Worm (Caenorhabditis elegans): ENCODE data around the gene B0218.7.

The B0218.7 gene

DNA sequence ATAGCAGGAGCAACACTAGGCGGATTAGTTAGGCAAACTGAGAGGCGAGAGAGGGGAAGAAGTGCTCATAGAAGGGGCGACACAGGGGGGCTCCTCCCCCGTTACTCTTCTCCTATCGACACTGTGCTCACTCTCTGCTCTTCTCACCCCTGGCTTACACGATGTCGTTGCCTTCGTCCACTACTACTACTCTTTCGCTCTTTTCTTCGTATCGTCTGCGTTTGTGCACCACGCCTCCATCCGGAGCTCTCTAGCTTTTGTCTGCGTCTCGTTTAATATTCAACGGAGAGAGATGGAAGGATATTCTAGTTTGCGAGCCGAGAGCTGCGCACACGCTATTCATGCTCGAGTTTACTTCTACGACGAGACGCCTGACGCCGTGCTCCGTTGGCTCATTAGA is 17.5 kb upstream of the B0218.7 start (continued):
- peak; percentile 34; the same call in 1 of the 2 replicates for TF ChIP-seq pha-4 (GFP tag; IDR thresholded peaks at IDR 0.05)
- TF ChIP-seq pha-4 (tag; optimal IDR thresholded peaks at IDR 0.05) = no peak
- peak; percentile 44; the same call in 1 of the 2 replicates for TF ChIP-seq set-16 (GFP tag; IDR thresholded peaks at IDR 0.05)
- peak; percentile 61; the same call in 1 of the 2 replicates for TF ChIP-seq egl-43 (GFP tag; IDR thresholded peaks at IDR 0.05)
- no peak for TF ChIP-seq ces-1 (GFP tag; optimal IDR thresholded peaks at IDR 0.05)
- TF ChIP-seq T26A8.4 (GFP tag; IDR thresholded peaks at IDR 0.05) = no peak
- TF ChIP-seq nhr-237 (tag; optimal IDR thresholded peaks at IDR 0.05) = no peak
- TF ChIP-seq ctbp-1 (GFP tag; IDR thresholded peaks at IDR 0.05) = peak; percentile 35; the same call in 1 of the 2 replicates
- peak; percentile 15; the same call in 1 of the 2 replicates for TF ChIP-seq dmd-6 (GFP tag; IDR thresholded peaks at IDR 0.05)
- TF ChIP-seq mep-1 (tag; optimal IDR thresholded peaks at IDR 0.05) = peak; percentile 58

DNA sequence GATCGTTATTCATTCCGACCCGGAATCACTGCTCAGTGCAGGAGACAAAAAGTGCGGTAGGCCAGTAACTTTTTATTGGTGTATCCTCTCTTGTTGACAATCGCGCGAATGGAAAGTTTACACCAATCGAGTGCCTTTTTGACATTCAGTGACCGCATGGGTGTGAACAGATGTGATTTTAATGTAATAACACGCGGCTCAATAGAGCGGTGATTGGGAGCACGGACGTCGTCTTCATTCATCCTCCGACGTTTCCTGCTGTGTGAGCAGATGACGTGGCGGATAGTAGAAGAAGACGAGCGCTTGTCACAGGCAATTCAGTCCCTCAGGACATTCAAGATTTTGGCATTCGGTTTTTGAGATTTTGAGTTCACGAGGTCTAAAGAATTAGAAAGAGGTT is 16.7 kb upstream of the B0218.7 start:
- no peak for TF ChIP-seq pha-4 (GFP tag; IDR thresholded peaks at IDR 0.05)
- TF ChIP-seq pha-4 (tag; optimal IDR thresholded peaks at IDR 0.05) = no peak
- TF ChIP-seq unc-62 (GFP tag; optimal IDR thresholded peaks at IDR 0.05 in 1 of 2) = peak in 1 of 2 experiments; percentile 16
- TF ChIP-seq unc-62 (tag; optimal IDR thresholded peaks at IDR 0.05) = no peak
- peak; percentile 48 for TF ChIP-seq aha-1 (tag)
- peak; percentile 7 for TF ChIP-seq ces-1 (GFP tag; optimal IDR thresholded peaks at IDR 0.05)

DNA sequence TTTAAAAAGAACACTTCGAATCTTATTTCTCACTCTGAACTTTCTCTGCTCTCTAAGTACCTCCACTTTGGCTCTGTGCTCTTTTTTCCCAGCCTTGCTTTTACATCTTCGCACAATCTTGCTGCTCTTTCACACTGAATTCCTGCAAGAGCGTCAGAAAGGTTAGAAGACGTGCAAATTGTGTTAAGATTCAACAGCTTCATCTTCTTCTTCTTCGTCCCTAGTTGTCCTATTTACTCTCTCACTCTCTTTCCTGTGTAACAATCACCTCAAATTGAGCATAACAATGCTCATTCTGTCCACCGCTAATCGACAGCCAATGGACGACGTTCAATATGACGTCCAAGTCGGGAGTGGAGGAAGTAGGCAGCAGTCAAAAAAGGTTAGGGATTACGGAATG is 15.6 kb upstream of the B0218.7 start:
- TF ChIP-seq mes-2 (tag; optimal IDR thresholded peaks at IDR 0.05; ENCODE audit: poor library complexity, severe bottlenecking) (no peak), ctbp-1 (GFP tag; IDR thresholded peaks at IDR 0.05) (0 out of 2 replicates have a peak, but pooled peaks have one; percentile 27), aha-1 (tag) (peak; percentile 73), fkh-10 (GFP tag; optimal IDR thresholded peaks at IDR 0.05) (peak; percentile 94)

DNA sequence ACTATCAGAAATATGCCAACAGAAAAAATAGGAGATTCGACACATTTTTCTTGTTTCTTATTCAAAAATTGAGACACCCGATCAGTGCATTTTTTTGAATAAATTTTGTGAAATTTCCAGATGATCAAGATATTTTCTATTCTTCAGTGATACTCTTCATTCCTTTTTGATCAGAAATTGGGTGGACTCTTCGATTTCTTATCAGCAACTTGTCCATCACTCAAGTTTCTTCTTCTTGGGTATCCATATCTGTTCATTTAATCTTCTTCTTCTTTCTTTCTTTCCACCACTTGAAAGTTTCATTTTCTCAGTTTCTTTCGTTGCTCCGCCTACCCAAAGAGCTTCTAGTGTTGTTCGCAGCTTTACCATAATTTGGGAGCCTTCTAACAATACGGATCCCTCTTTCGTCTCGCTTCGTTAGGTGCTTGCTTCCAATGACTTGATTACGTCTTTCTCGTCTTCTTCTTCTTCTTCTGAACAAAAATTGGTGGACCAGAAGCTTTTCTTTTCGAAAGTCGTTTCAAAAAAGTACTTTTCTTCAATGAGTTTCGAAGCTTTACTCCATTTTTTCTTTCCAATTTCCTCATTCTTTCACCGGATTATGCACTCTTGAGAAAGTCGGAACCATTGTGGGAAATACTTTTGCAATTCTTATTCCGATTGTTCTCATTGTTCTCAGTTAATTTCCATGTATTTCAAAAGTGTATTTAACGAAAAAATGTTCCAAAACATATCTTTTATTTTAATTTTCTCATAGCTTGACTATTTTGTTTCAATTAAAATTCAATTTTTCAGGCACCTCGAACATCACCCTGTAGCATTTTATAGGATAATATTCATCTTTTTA is 10.1 kb upstream of the B0218.7 start, which contains the start of gene pct-1:
Gene pct-1 (plus strand): TSS at position 797 of the 847 bp plus-strand sequence.
- peak in 1 of 2 experiments; percentile 82 for TF ChIP-seq unc-62 (GFP tag; optimal IDR thresholded peaks at IDR 0.05 in 1 of 2)
- no peak for TF ChIP-seq unc-62 (tag; optimal IDR thresholded peaks at IDR 0.05)
- TF ChIP-seq zfp-3 (GFP tag; conservative IDR thresholded peaks at IDR 0.05) = no peak
- no peak for TF ChIP-seq ctbp-1 (GFP tag; IDR thresholded peaks at IDR 0.05)
- no peak for TF ChIP-seq T26A8.4 (GFP tag; IDR thresholded peaks at IDR 0.05)
- peak; percentile 2 for TF ChIP-seq aha-1 (tag)
- TF ChIP-seq fkh-10 (GFP tag; optimal IDR thresholded peaks at IDR 0.05) = no peak
- TF ChIP-seq php-3 (GFP tag; IDR thresholded peaks at IDR 0.05) = no peak

DNA sequence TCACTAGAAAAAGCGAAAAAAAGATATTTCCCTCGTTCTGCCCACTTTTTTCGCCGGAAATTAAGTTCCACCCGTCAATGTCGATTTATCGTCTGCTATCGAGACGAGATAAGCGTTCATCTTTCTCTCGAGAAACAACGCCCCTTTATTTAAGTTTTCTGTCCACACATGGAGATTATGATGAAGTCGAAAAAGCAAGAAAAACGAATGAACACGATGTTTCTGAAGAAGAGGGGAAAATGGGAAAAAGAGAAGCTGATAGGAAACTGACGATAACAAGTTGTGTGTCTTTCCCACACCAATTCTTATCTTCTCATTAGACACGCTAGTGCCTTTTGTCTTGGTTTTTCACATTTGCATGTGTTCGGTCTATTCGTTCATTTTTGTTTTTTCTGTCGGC is 8.9 kb upstream of the B0218.7 start:
- TF ChIP-seq F26F4.8 (GFP tag; conservative IDR thresholded peaks at IDR 0.05) (no peak), lir-3 (tag; optimal IDR thresholded peaks at IDR 0.05) (no peak), set-16 (GFP tag; IDR thresholded peaks at IDR 0.05) (no peak), snpc-1.2 (GFP tag; IDR thresholded peaks at IDR 0.05) (no peak), php-3 (GFP tag; IDR thresholded peaks at IDR 0.05) (no peak), lin-39 (tag; optimal IDR thresholded peaks at IDR 0.05) (no peak), nhr-41 (GFP tag; IDR thresholded peaks at IDR 0.05) (0 out of 2 replicates have a peak, but pooled peaks have one; percentile 36), duxl-1 (tag; optimal IDR thresholded peaks at IDR 0.05; ENCODE audit: poor library complexity) (no peak), gei-8 (GFP tag; optimal IDR thresholded peaks at IDR 0.05) (no peak), tra-1 (GFP tag; IDR thresholded peaks at IDR 0.05) (no peak), zfp-2 (tag; optimal IDR thresholded peaks at IDR 0.05) (no peak), nhr-28 (tag; optimal IDR thresholded peaks at IDR 0.05) (peak; percentile 67), fos-1 (tag; optimal IDR thresholded peaks at IDR 0.05) (no peak), mep-1 (tag; optimal IDR thresholded peaks at IDR 0.05) (no peak), lin-1 (GFP tag; IDR thresholded peaks at IDR 0.05) (peak; percentile 71; the same call in 1 of the 2 replicates), snpc-4 (tag; optimal IDR thresholded peaks at IDR 0.05) (no peak), nhr-76 (tag; optimal IDR thresholded peaks at IDR 0.05) (no peak), attf-4 (tag; optimal IDR thresholded peaks at IDR 0.05) (no peak), zip-2 (tag; optimal IDR thresholded peaks at IDR 0.05) (no peak), T26A8.4 (GFP tag; IDR thresholded peaks at IDR 0.05) (no peak), dve-1 (tag; optimal IDR thresholded peaks at IDR 0.05; ENCODE audit: insufficient read depth) (peak; percentile 52), rbr-2 (tag; optimal IDR thresholded peaks at IDR 0.05) (no peak), F44E2.7 (GFP tag; IDR thresholded peaks at IDR 0.05) (no peak), Y5F2A.4 (GFP tag; optimal IDR thresholded peaks at IDR 0.05) (no peak), unc-62 (GFP tag; optimal IDR thresholded peaks at IDR 0.05 in 1 of 2) (no peak), unc-62 (tag; optimal IDR thresholded peaks at IDR 0.05) (no peak), arid-1 (GFP tag; conservative IDR thresholded peaks at IDR 0.05) (no peak), unc-130 (GFP tag; optimal IDR thresholded peaks at IDR 0.05) (no peak), spr-1 (tag; optimal IDR thresholded peaks at IDR 0.05) (no peak)
